Fruit fly (Drosophila melanogaster) whole organism, wandering third instar larva: ENCODE data around the gene CG32819.

ENCODE experiments used
- Abd-B ChIP-seq: fragments of >200 bp; optimal IDR thresholded peaks from 2 replicates; lab custom pipeline; 2017; ENCODE audit warnings: missing biosample characterization, missing genetic modification characterization
- CG32264 ChIP-seq: fragments of 200-800 bp; sonication (Bioruptor generic); optimal IDR thresholded peaks from 2 replicates; lab custom pipeline; 2016; ENCODE audit warnings: missing biosample characterization, missing genetic modification characterization
- CG9705 ChIP-seq: fragments of 200-800 bp; sonication (Bioruptor generic); optimal IDR thresholded peaks from 2 replicates; lab custom pipeline; 2018; ENCODE audit warnings: missing biosample characterization, mild to moderate bottlenecking, missing genetic modification characterization
- CrebA ChIP-seq: fragments of 200-800 bp; sonication (Bioruptor generic); optimal IDR thresholded peaks from 2 replicates; lab custom pipeline; 2016; ENCODE audit warnings: missing biosample characterization, mild to moderate bottlenecking, missing genetic modification characterization, borderline replicate concordance
- Dfd ChIP-seq: fragments of >200 bp; optimal IDR thresholded peaks from 2 replicates; lab custom pipeline; 2017; ENCODE audit warnings: missing biosample characterization, missing genetic modification characterization
- Dif ChIP-seq: fragments of 200-275, 200-300 bp; sonication (Bioruptor generic); optimal IDR thresholded peaks from 2 replicates; lab custom pipeline; 2018; ENCODE audit warnings: missing biosample characterization, missing genetic modification characterization; ENCODE audit not compliant: partially characterized antibody
- GATAd ChIP-seq: sonication (Bioruptor generic); optimal IDR thresholded peaks from 2 replicates; lab custom pipeline; 2016; ENCODE audit warnings: missing biosample characterization, missing genetic modification characterization
- HLH106 ChIP-seq: fragments of 200-800 bp; optimal IDR thresholded peaks from 3 replicates; lab custom pipeline; 2019; ENCODE audit warnings: missing biosample characterization, mild to moderate bottlenecking, missing genetic modification characterization, moderate library complexity
- Hnf4 ChIP-seq: fragments of 200-800 bp; sonication (Bioruptor generic); optimal IDR thresholded peaks from 2 replicates; lab custom pipeline; 2016; ENCODE audit warnings: missing biosample characterization, mild to moderate bottlenecking, missing genetic modification characterization
- Hr78 ChIP-seq: fragments of >200 bp; optimal IDR thresholded peaks from 2 replicates; lab custom pipeline; 2017; ENCODE audit warnings: missing biosample characterization, missing genetic modification characterization
- Hr83 ChIP-seq: fragments of 200-300 bp; sonication (Bioruptor generic); optimal IDR thresholded peaks from 2 replicates; lab custom pipeline; 2016; ENCODE audit warnings: missing biosample characterization, mild to moderate bottlenecking, missing genetic modification characterization, moderate library complexity; ENCODE audit not compliant: poor library complexity, severe bottlenecking
- Jra ChIP-seq: sonication (Bioruptor generic); optimal IDR thresholded peaks from 2 replicates; lab custom pipeline; 2016; ENCODE audit warnings: missing biosample characterization, missing genetic modification characterization
- Mio ChIP-seq: sonication (Bioruptor generic); optimal IDR thresholded peaks from 2 replicates; lab custom pipeline; 2016; ENCODE audit warnings: missing biosample characterization, missing genetic modification characterization
- Myc ChIP-seq: fragments of >200 bp; optimal IDR thresholded peaks from 2 replicates; lab custom pipeline; 2017
- N ChIP-seq: fragments of >200 bp; optimal IDR thresholded peaks from 2 replicates; lab custom pipeline; 2018; ENCODE audit warnings: missing biosample characterization, missing external identifiers, missing genetic modification characterization
- OdsH ChIP-seq: fragments of 200-800 bp; sonication (Bioruptor generic); optimal IDR thresholded peaks from 2 replicates; lab custom pipeline; 2016; ENCODE audit warnings: missing biosample characterization, mild to moderate bottlenecking, missing genetic modification characterization
- Rel ChIP-seq, 2 experiments: fragments of 200-800 bp; sonication (Bioruptor generic) in 1 of 2; optimal IDR thresholded peaks; 2 replicates in 1 of 2; 3 replicates in 1 of 2; lab custom pipeline; 2016 to 2019; ENCODE audit warnings: mild to moderate bottlenecking in 2 of 2, missing biosample characterization in 2 of 2, missing genetic modification characterization in 2 of 2, moderate library complexity in 1 of 2
- Sp1 ChIP-seq: fragments of 200-800 bp; sonication (Bioruptor generic); optimal IDR thresholded peaks from 3 replicates; lab custom pipeline; 2019; ENCODE audit warnings: missing biosample characterization, mild to moderate bottlenecking, missing genetic modification characterization, moderate library complexity
- Vsx2 ChIP-seq: fragments of 200-300, 225-300 bp; sonication (Bioruptor generic); optimal IDR thresholded peaks from 2 replicates; lab custom pipeline; 2018; ENCODE audit warnings: missing biosample characterization, missing genetic modification characterization; ENCODE audit not compliant: partially characterized antibody
- br ChIP-seq: fragments of 200-800 bp; sonication (Bioruptor generic); optimal IDR thresholded peaks from 2 replicates; lab custom pipeline; 2016; ENCODE audit warnings: missing biosample characterization, missing genetic modification characterization
- brk ChIP-seq: fragments of 200-800 bp; sonication (Bioruptor generic); optimal IDR thresholded peaks from 2 replicates; lab custom pipeline; 2016; ENCODE audit warnings: missing biosample characterization, mild to moderate bottlenecking, missing genetic modification characterization
- dl ChIP-seq, 2 experiments: fragments of 175-275, 200-275 bp in 1 of 2; fragments of 200-275 bp in 1 of 2; sonication (Bioruptor generic); optimal IDR thresholded peaks; lab custom pipeline; 2018; ENCODE audit warnings: mild to moderate bottlenecking in 2 of 2, missing biosample characterization in 2 of 2, missing genetic modification characterization in 2 of 2, moderate library complexity in 2 of 2; ENCODE audit not compliant: partially characterized antibody in 2 of 2, insufficient read depth in 1 of 2
- dmrt93B ChIP-seq: fragments of 200-800 bp; sonication (Bioruptor generic); optimal IDR thresholded peaks from 2 replicates; lab custom pipeline; 2018; ENCODE audit warnings: missing biosample characterization, mild to moderate bottlenecking, missing genetic modification characterization
- dsf ChIP-seq: sonication (Bioruptor generic); optimal IDR thresholded peaks from 2 replicates; lab custom pipeline; 2016; ENCODE audit warnings: missing biosample characterization, missing genetic modification characterization, borderline replicate concordance
- ey ChIP-seq: fragments of 200-800 bp; sonication (Bioruptor generic); optimal IDR thresholded peaks from 2 replicates; lab custom pipeline; 2016; ENCODE audit warnings: missing biosample characterization, missing genetic modification characterization
- foxo ChIP-seq, 2 experiments: fragments of 200-800 bp; sonication (Bioruptor generic); optimal IDR thresholded peaks; 2 replicates in 1 of 2; 3 replicates in 1 of 2; lab custom pipeline; 2016 to 2017; ENCODE audit warnings: missing biosample characterization in 2 of 2, missing genetic modification characterization in 2 of 2
- fru ChIP-seq: fragments of 200-800 bp; sonication (Bioruptor generic); optimal IDR thresholded peaks from 3 replicates; lab custom pipeline; 2016; ENCODE audit warnings: missing biosample characterization, mild to moderate bottlenecking, missing genetic modification characterization
- h ChIP-seq: fragments of 200-800 bp; sonication (Bioruptor generic); optimal IDR thresholded peaks from 3 replicates; lab custom pipeline; 2016; ENCODE audit warnings: missing biosample characterization, mild to moderate bottlenecking, missing genetic modification characterization
- jim ChIP-seq: fragments of 175-275, 200-325 bp; sonication (Bioruptor generic); optimal IDR thresholded peaks from 2 replicates; lab custom pipeline; 2016; ENCODE audit warnings: missing biosample characterization, mild to moderate bottlenecking, missing genetic modification characterization
- lola ChIP-seq: fragments of >200 bp; optimal IDR thresholded peaks from 2 replicates; lab custom pipeline; 2017; ENCODE audit warnings: missing biosample characterization, missing genetic modification characterization
- pan ChIP-seq: fragments of >200 bp; optimal IDR thresholded peaks from 2 replicates; lab custom pipeline; 2017
- psq ChIP-seq: fragments of 200-800 bp; sonication (Bioruptor generic); optimal IDR thresholded peaks from 3 replicates; lab custom pipeline; 2017; ENCODE audit warnings: missing biosample characterization, mild to moderate bottlenecking, missing genetic modification characterization, moderate library complexity
- rgr ChIP-seq: fragments of 200-800 bp; sonication (Bioruptor generic); optimal IDR thresholded peaks from 3 replicates; lab custom pipeline; 2016; ENCODE audit warnings: missing biosample characterization, mild to moderate bottlenecking, missing genetic modification characterization
- sage ChIP-seq: fragments of 200-800 bp; sonication (Bioruptor generic); optimal IDR thresholded peaks from 2 replicates; lab custom pipeline; 2016; ENCODE audit warnings: missing biosample characterization, mild to moderate bottlenecking, missing genetic modification characterization
- sv ChIP-seq: fragments of 200-800 bp; sonication (Bioruptor generic); optimal IDR thresholded peaks from 3 replicates; lab custom pipeline; 2016; ENCODE audit warnings: missing biosample characterization, missing genetic modification characterization
- tai ChIP-seq: sonication (Bioruptor generic); optimal IDR thresholded peaks from 2 replicates; lab custom pipeline; 2016; ENCODE audit warnings: missing biosample characterization, missing genetic modification characterization
- usp ChIP-seq: fragments of >200 bp; optimal IDR thresholded peaks from 2 replicates; lab custom pipeline; 2017; ENCODE audit warnings: missing biosample characterization, missing genetic modification characterization
- woc ChIP-seq: sonication (Bioruptor generic); optimal IDR thresholded peaks from 2 replicates; lab custom pipeline; 2016; ENCODE audit warnings: missing biosample characterization, mild to moderate bottlenecking, missing genetic modification characterization

The CG32819 gene

DNA sequence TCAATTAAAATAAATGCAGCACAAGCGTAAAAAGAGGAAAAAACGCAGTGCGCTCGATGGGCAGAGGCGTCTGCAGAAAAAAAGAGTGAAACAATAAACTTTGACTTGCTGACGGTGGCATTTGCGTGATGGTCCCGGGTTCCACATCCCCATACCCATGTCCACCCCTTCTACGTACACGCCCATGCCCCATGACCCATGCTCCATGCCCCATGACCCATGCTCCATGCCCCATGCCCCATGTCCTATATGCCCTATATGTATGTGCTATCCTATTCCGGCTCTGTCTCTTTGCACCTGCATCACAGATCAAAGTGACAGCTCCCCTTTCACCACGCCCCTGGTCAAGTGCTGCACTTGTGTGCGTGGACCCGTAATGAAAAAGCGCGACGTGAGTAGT is 28.9 kb downstream of the CG32819 start:
- TF ChIP-seq Myc (lab: Kevin White, UChicago), result no peak
- TF ChIP-seq Dfd (GFP tag; lab: Kevin White, UChicago), result no peak
- TF ChIP-seq HLH106 (tag; lab: Kevin White, UChicago), result peak; percentile 44
- no peak for TF ChIP-seq lola (GFP tag; lab: Kevin White, UChicago)
- no peak for TF ChIP-seq Vsx2
- no peak for TF ChIP-seq Hr78
- TF ChIP-seq Hr83 (GFP tag; lab: Kevin White, UChicago), result no peak
- TF ChIP-seq dmrt93B (GFP tag; lab: Kevin White, UChicago), result peak; percentile 7
- no peak for TF ChIP-seq dsf
- TF ChIP-seq ey (GFP tag; lab: Kevin White, UChicago), result peak; percentile 26
- TF ChIP-seq Sp1 (GFP tag; lab: Kevin White, UChicago), result peak; percentile 29
- no peak for TF ChIP-seq CrebA (GFP tag; lab: Kevin White, UChicago)
- TF ChIP-seq rgr, result peak; percentile 2
- TF ChIP-seq CG32264 (GFP tag; lab: Kevin White, UChicago), result no peak
- TF ChIP-seq foxo (GFP tag; optimal IDR thresholded peaks at IDR 0.05; lab: Kevin White, UChicago), result peak in 1 of 2 experiments; percentile 3
- no peak for TF ChIP-seq Dif (GFP tag; lab: Kevin White, UChicago)
- no peak for TF ChIP-seq dl (GFP tag; optimal IDR thresholded peaks at IDR 0.05; lab: Kevin White, UChicago; ENCODE audit: insufficient read depth in 1 of 2, partially characterized antibody in 2 of 2)
- no peak for TF ChIP-seq Abd-B (GFP tag; lab: Kevin White, UChicago)
- TF ChIP-seq h (GFP tag; lab: Kevin White, UChicago), result no peak
- peak; percentile 4 for TF ChIP-seq br
- no peak for TF ChIP-seq OdsH
- TF ChIP-seq Jra (GFP tag; lab: Kevin White, UChicago), result no peak
- TF ChIP-seq fru (GFP tag; lab: Kevin White, UChicago), result peak; percentile 11

DNA sequence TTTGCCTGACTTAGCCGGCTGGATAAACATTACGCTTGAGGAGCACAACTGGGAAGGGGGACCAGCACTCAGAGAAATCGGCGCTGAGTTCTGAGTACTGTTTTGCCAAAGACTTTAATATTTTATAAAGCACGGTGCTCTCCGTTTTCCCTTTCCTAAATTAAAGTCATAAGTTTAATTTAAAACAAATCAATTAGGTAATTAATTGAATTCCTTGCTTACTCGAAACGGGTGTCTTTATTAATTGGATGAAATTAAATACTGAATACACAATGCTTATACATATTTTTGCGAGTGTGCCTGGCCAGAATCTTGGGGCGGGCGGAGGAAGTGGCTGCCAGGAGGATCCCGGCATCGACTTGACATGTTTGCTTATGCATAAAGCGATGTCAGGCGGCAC is 31.0 kb downstream of the CG32819 start:
- no peak for TF ChIP-seq Mio (GFP tag; lab: Kevin White, UChicago)
- no peak for TF ChIP-seq CG32264 (GFP tag; lab: Kevin White, UChicago)
- no peak for TF ChIP-seq Vsx2
- TF ChIP-seq GATAd (GFP tag; lab: Kevin White, UChicago), result no peak
- no peak for TF ChIP-seq dmrt93B (GFP tag; lab: Kevin White, UChicago)
- no peak for TF ChIP-seq Rel (GFP tag; optimal IDR thresholded peaks at IDR 0.05; lab: Kevin White, UChicago)
- no peak for TF ChIP-seq Rel (tag; optimal IDR thresholded peaks at IDR 0.05; lab: Kevin White, UChicago)
- no peak for TF ChIP-seq Dfd (GFP tag; lab: Kevin White, UChicago)
- TF ChIP-seq Dif (GFP tag; lab: Kevin White, UChicago), result no peak
- no peak for TF ChIP-seq dsf
- TF ChIP-seq woc (GFP tag; lab: Kevin White, UChicago), result peak; percentile 14
- no peak for TF ChIP-seq usp (GFP tag; lab: Kevin White, UChicago)
- TF ChIP-seq Myc (lab: Kevin White, UChicago), result no peak
- peak; percentile 16 for TF ChIP-seq ey (GFP tag; lab: Kevin White, UChicago)
- no peak for TF ChIP-seq Hr78
- no peak for TF ChIP-seq psq (GFP tag; lab: Kevin White, UChicago)
- no peak for TF ChIP-seq sage (GFP tag; lab: Kevin White, UChicago)
- TF ChIP-seq CrebA (GFP tag; lab: Kevin White, UChicago), result no peak
- TF ChIP-seq lola (GFP tag; lab: Kevin White, UChicago), result no peak
- no peak for TF ChIP-seq jim (GFP tag; lab: Kevin White, UChicago)
- TF ChIP-seq Abd-B (GFP tag; lab: Kevin White, UChicago), result no peak
- no peak for TF ChIP-seq CG9705 (GFP tag; lab: Kevin White, UChicago)
- TF ChIP-seq h (GFP tag; lab: Kevin White, UChicago), result peak; percentile 55
- no peak for TF ChIP-seq Sp1 (GFP tag; lab: Kevin White, UChicago)
- no peak for TF ChIP-seq Hr83 (GFP tag; lab: Kevin White, UChicago)
- TF ChIP-seq sv (GFP tag; lab: Kevin White, UChicago), result no peak
- peak; percentile 61 for TF ChIP-seq fru (GFP tag; lab: Kevin White, UChicago)
- no peak for TF ChIP-seq Jra (GFP tag; lab: Kevin White, UChicago)
- TF ChIP-seq rgr, result no peak
- TF ChIP-seq N (GFP tag; lab: Kevin White, UChicago), result no peak
- TF ChIP-seq brk, result no peak
- TF ChIP-seq tai (GFP tag; lab: Kevin White, UChicago), result no peak
- TF ChIP-seq HLH106 (tag; lab: Kevin White, UChicago), result peak; percentile 46
- TF ChIP-seq br, result no peak
- TF ChIP-seq foxo (GFP tag; optimal IDR thresholded peaks at IDR 0.05; lab: Kevin White, UChicago), result peak in 1 of 2 experiments; percentile 48
- TF ChIP-seq Hnf4, result no peak
- no peak for TF ChIP-seq dl (GFP tag; optimal IDR thresholded peaks at IDR 0.05; lab: Kevin White, UChicago; ENCODE audit: insufficient read depth in 1 of 2, partially characterized antibody in 2 of 2)
- TF ChIP-seq OdsH, result no peak
- TF ChIP-seq pan (lab: Kevin White, UChicago), result no peak
